Fruit fly (Drosophila melanogaster) S2 (cell line): ENCODE data around the gene Jupiter.

Experiments
- CG8478 ChIP-seq: fragments of >200 bp; optimal IDR thresholded peaks from 2 replicates; lab custom pipeline; 2018
- CTCF ChIP-seq, 2 experiments: fragments of >200 bp; optimal IDR thresholded peaks; 2 replicates each; lab custom pipeline; 2018

Jupiter gene

DNA sequence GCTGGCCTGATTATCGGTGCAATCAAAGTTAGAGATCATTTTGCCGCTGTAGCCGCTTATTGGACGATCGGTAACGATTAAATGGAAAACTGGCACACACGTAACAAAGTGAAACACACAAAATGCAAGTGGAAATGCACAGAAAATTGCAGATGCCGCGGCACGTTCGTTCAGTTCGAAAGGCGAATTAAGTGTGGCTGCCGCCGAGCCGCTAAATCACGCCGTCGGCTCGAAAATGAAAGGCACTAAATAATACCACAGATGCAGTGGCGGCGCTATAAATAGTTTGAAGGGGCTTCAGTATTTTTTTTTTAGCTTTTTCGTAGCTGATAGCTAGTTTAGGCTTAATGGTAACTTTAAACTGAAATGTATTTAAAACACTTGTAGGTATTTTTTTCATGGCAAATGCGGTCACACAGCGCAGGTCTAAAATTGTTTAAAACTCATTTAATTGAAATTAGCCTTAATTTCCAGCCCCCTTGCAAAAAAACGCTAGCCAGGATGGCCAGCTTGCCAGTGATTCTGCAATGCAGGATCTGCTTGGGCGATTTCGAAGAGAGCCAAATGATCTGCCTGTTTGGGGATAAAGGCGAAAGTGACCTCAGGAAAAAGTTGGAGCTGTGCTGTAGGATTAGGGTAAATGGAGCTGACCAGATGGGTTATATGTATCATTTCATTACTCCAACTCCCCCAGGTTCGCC lies at the start of gene Jupiter, which contains the start of gene CG14710:
Gene Jupiter (minus strand): TSS at position 198 of the 701 bp plus-strand sequence.
Gene CG14710 (plus strand): TSS at position 382 of the 701 bp plus-strand sequence.
- TF ChIP-seq CTCF (optimal IDR thresholded peaks at IDR 0.05; lab: Kevin White, UChicago): peak; percentile 31 to 38
- TF ChIP-seq CG8478 (lab: Kevin White, UChicago): no peak

DNA sequence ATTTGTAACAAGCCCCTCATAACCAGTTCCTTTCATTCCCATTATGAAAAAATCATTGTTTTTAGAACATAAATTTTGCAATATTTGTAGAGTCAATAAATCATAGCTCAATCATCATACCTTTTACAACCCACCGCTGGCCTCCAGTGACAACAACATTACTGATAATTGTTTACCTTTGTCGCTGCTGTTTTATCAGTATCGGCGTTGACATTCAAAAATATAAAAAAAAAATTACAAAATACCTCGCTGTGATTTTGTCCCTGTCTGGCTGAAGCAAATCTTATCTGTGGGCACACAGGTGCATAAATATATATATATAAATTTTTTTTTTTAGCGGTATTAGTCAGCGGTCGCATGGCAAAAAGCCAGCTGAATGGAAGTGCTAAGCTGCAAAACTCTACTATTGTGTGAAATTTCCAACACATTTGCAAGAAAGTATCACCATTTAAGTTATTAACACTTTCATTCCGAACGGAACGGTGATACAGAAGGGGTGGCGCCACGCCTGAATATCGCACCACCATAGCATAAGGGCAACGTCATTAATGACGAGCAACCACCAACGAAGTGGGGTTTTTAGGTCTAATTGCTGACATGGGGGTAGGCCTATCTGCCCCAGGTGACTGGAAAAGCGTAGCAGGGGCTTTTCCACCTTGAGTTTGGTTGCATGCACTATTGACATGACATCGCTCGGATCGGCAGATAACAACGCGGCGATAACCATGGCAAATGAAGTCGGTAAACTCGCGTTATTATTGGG lies 46.4 kb upstream of the Jupiter start:
- TF ChIP-seq CG8478 (lab: Kevin White, UChicago) (no peak), CTCF (optimal IDR thresholded peaks at IDR 0.05; lab: Kevin White, UChicago) (no peak)

DNA sequence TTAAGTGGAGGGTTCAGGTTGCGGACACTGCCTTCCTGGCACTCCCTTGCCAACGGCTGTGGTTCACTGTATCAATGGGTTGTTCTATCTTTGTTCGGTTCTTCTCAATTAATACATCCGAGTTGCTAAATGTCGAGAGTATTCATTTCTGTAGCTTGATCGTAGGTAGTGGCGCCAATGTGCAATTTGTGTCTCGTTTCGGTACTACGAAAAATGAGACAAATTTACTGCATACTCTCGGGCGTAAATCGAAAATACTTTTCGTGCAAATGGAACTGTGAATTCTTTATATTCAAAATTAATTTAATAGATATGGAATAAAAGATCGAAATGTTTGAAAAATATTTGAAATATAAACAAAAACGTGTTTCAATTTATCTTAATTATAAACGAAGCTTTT lies 45.8 kb upstream of the Jupiter start:
- TF ChIP-seq CG8478 (lab: Kevin White, UChicago) (no peak), CTCF (optimal IDR thresholded peaks at IDR 0.05; lab: Kevin White, UChicago) (peak; percentile 92)

DNA sequence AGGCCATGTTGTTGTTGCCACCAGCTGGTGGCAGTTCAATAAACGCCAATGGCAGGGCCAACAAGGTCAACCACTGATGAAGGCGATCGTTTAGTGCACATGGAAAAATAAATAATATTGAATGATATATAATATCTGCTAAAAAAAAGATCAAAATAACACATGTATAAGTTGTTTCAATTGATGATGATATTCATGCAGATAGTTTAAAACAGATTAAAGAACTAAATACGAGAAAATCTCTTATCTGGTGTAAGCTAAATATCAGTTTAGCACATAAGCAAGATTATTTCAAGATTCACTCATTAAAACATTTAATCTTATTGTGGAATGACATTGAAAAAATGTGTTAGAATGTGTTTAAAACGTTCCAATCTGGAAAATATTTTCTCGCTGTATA lies 43.7 kb upstream of the Jupiter start:
- TF ChIP-seq CG8478 (lab: Kevin White, UChicago): no peak
- no peak for TF ChIP-seq CTCF (optimal IDR thresholded peaks at IDR 0.05; lab: Kevin White, UChicago)

DNA sequence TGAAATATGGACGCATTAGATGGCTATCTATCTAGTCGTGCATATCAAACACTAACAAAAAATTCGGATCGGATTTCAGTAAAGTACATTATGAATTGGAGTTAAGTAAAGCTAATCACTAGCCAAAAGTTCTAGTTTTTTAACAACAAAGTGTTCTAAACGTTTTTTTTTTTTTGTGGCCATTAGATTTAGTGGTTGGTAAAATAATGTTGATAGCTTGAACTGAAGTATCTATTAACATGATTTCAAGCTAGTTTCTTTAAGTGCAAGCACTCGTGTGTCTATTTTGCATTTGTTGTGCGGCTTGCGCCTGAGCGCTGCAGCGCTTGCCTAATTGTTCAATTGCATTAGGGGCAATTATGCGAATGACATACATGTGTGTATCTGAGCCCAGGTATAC lies 42.9 kb upstream of the Jupiter start:
- TF ChIP-seq CTCF (optimal IDR thresholded peaks at IDR 0.05; lab: Kevin White, UChicago) (no peak), CG8478 (lab: Kevin White, UChicago) (no peak)

DNA sequence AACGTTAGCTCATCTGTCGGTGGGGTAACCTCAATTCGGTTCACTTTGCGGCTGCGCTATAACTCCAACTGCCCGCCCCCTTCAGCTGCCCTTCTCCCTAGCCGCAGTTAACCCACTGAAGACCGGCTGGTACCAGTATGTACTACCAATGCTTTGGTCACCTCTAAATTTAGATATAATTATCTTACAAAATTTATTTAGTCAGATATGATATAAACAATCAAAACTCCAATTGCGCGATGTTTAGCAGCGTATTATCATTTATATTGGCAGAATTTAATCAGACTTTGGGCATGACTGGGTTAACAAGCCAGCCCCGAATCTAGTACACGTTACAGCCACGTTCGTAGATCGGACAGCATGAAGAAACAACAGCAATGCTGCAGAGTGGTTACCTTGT lies 42.0 kb upstream of the Jupiter start:
- TF ChIP-seq CG8478 (lab: Kevin White, UChicago) (no peak), CTCF (optimal IDR thresholded peaks at IDR 0.05; lab: Kevin White, UChicago) (no peak)

DNA sequence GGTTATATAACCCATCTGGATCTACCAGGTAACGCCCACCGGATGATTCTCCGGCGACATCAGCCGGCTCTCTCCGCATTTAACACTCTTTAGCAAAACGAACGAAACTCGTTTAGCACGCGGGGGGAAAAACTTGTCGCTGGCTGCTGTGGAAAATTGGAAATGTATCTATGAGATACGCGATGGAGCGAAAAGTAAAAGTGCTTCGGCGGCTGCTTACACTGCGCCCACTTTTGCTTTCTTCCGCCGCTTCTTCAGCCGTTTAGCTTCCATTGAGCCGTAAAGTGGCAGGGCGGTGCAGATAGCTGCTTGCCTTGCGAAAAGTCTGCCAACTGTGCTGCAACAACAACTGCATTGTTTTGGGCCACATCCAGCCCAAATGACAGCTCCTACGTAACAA lies 41.5 kb upstream of the Jupiter start:
- TF ChIP-seq CTCF (optimal IDR thresholded peaks at IDR 0.05; lab: Kevin White, UChicago) (no peak), CG8478 (lab: Kevin White, UChicago) (no peak)

DNA sequence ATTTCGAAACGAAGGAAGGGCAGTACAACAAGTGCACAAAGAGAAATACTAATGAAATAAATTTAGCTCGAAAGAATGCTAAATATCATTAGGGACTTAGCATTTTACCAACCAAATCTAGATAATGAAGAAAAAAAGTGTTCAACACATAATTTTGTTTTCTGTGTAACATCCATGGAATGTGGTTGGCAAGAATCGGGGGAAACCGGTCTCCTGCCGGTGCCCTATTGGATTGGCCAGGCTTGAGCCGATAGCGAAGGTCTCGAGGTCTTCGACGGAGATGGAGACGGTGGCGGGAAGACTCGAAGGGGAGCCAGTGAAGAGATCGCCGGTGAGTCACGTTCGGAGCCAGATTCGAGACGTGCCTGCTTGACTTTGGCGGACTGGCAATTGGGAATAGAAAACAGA lies 38.1 kb upstream of the Jupiter start:
- TF ChIP-seq CTCF (optimal IDR thresholded peaks at IDR 0.05; lab: Kevin White, UChicago) (no peak), CG8478 (lab: Kevin White, UChicago) (no peak)

DNA sequence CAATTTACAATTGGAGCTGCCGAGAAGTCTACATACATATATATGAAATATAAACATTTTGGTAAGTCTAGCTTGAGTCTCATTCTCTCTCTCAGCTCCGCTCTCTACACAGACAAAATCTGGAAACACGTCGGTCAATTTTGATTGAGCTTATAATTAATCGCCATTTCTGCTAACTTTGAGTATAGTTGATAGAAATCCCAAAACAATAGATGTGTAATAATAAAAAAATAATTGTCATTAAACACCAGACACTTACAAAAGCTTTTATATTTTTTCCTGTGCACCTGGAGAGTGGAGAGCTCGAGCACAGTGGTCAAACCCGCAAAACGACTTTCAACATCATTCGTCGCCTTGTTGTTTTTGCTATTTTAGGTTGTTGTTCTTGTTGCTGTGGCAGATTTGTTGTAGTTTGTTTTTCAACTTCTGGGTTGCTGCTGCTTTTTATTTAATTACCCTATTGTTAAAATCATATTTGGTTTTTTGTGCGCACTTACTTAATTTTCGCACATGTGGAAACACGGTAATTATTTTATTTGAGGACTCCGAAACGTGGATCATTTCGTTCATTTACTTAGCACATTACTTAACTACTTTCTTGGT lies 37.0 kb upstream of the Jupiter start:
- TF ChIP-seq CTCF (optimal IDR thresholded peaks at IDR 0.05; lab: Kevin White, UChicago): no peak
- no peak for TF ChIP-seq CG8478 (lab: Kevin White, UChicago)

DNA sequence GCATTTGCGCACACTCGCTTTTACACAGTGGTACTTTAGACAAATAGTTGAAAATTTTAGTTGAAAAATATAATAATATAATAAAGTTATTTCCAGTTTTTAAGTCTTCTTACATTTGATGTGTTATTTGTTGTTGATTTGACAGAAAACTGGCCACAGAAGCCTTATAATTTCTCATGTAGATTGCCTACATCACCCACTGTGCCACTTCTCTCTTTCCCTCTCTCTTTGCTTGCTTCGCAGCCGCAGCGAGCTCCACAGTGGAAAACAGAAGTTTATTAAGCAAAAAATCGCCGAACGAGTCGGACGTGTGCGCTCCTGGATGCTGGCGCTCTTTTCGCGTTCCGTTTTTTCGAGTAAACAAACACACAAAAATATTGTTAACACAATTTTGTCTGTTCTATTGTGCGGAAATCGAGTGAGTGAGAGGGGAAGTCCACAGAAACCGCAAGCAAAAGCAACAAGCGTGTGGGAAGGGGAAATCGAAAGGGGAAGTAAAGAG lies 36.2 kb upstream of the Jupiter start, which contains the start of gene CG42327:
Gene CG42327 (plus strand): TSS at position 277 of the 502 bp plus-strand sequence.
- no peak for TF ChIP-seq CTCF (optimal IDR thresholded peaks at IDR 0.05; lab: Kevin White, UChicago)
- no peak for TF ChIP-seq CG8478 (lab: Kevin White, UChicago)

DNA sequence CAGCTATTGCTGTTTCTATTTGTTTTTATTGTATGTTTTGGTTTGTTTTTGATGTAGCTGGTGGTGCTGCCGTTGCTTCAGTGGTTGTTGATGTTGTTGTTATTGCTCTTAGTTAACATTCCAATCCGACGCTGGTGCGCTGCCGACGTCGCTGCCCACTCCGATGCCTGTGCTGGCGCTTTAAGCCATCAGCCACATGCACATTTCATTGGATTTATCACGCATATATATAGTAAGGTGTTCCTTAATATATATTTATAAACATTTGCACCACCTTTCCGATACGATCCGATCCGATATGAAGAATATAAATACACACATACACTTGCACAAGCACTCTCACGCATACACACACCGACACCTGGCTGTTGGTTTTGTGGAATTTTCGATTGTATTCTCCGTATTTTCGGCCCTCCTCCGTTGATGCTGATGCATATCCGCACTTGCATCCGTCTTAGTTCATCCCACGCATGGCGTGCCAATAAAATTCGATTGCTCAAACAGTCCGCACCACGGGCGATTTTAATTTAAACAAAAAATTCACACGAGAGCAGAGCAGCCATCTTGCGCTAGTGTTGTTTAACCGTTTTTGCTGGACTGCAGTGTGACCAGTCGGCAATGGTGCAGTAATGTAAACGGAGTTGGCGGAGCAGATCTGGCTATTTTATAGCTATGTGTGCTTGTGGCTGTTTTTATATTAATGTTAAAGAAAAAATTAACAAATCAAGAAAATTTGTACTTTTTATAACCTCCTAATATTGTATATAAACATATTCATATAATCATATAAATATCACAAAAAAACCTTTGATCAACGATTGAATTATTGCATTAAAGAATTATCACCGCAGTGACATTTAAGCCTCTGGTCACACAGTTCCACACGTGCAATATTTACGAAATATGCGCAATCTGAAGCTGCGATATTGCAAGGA lies 30.7 kb upstream of the Jupiter start, which contains the start of the genes Csk and Elp1:
Gene Csk (minus strand): TSS at position 602 of the 935 bp plus-strand sequence.
Gene Elp1 (plus strand): TSS at position 867 of the 935 bp plus-strand sequence.
- TF ChIP-seq CTCF (optimal IDR thresholded peaks at IDR 0.05; lab: Kevin White, UChicago): no peak
- TF ChIP-seq CG8478 (lab: Kevin White, UChicago): no peak

DNA sequence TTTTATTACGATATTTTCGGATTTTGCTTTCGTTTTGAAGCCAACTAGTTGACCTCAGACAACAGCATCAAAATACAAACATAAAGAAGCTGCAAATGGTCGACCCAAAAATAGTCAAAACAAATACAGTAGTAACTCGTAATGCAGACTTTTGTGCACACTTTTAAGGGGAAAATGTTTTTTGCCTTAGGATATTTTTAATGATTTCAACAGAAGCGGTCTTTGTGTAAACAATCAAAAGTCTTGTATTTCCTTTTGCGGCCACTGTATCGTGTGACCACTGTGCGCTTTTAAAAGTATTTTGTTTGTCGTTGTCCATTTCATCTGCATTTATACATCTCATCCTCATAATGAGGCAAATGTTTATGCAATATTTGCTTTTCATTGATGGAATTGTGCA lies 29.7 kb upstream of the Jupiter start:
- TF ChIP-seq CTCF (optimal IDR thresholded peaks at IDR 0.05; lab: Kevin White, UChicago) (no peak), CG8478 (lab: Kevin White, UChicago) (no peak)
